Worm (Caenorhabditis elegans) whole organism, L2 larva: Measurements from ENCODE around the gene R12B2.13.
A peak's percentile ranks its signal among the peaks of the same experiment; 100 is the strongest.

Experiments used
- C34F6.9 ChIP-seq: fragments of 150-350 bp; optimal IDR thresholded peaks from 2 replicates; lab custom pipeline; 2014; ENCODE audit warnings: missing biosample characterization, missing genetic modification characterization
- F13H6.1 ChIP-seq: sonication (generic microtip); optimal IDR thresholded peaks from 2 replicates; lab custom pipeline; 2016; ENCODE audit warnings: missing genetic modification characterization, missing compliant biosample characterization
- R02D3.7 ChIP-seq: fragments of 150-350 bp; optimal IDR thresholded peaks from 2 replicates; lab custom pipeline; 2014; ENCODE audit warnings: missing biosample characterization, missing genetic modification characterization
- Y55F3AM.14 ChIP-seq: fragments of 200-800 bp; sonication (Bioruptor generic); optimal IDR thresholded peaks from 2 replicates; lab custom pipeline; 2018; ENCODE audit warnings: mild to moderate bottlenecking, missing genetic modification characterization, missing compliant biosample characterization
- ZK546.5 ChIP-seq: sonication (generic microtip); optimal IDR thresholded peaks from 2 replicates; lab custom pipeline; 2017; ENCODE audit warnings: missing biosample characterization, missing genetic modification characterization
- alr-1 ChIP-seq: fragments of 150-350 bp; optimal IDR thresholded peaks from 2 replicates; lab custom pipeline; 2014; ENCODE audit warnings: missing biosample characterization, missing genetic modification characterization
- aly-2 ChIP-seq: fragments of 150-350 bp; optimal IDR thresholded peaks from 2 replicates; lab custom pipeline; 2014; ENCODE audit warnings: missing biosample characterization, missing genetic modification characterization
- ama-1 ChIP-seq: fragments of 150-350 bp; optimal IDR thresholded peaks from 2 replicates; lab custom pipeline; 2018; ENCODE audit warnings: inconsistent platforms
- blmp-1 ChIP-seq: sonication (generic microtip); optimal IDR thresholded peaks from 2 replicates; lab custom pipeline; 2017; ENCODE audit warnings: missing genetic modification characterization, mild to moderate bottlenecking, missing compliant biosample characterization, antibody characterized with exemption, moderate library complexity; ENCODE audit not compliant: insufficient read depth
- ceh-16 ChIP-seq: fragments of 150-350 bp; optimal IDR thresholded peaks from 2 replicates; lab custom pipeline; 2014; ENCODE audit warnings: missing biosample characterization, missing genetic modification characterization
- crh-2 ChIP-seq: sonication (generic microtip); optimal IDR thresholded peaks from 2 replicates; lab custom pipeline; 2017; ENCODE audit warnings: missing biosample characterization, missing genetic modification characterization
- dmd-4 ChIP-seq: sonication (generic microtip); optimal IDR thresholded peaks from 2 replicates; lab custom pipeline; 2017; ENCODE audit warnings: missing biosample characterization, missing genetic modification characterization
- egl-27 ChIP-seq: sonication (generic microtip); optimal IDR thresholded peaks from 3 replicates; lab custom pipeline; 2017; ENCODE audit warnings: missing biosample characterization, missing genetic modification reagents, missing genetic modification characterization
- elt-1 ChIP-seq: fragments of 150-350 bp; optimal IDR thresholded peaks from 2 replicates; lab custom pipeline; 2014; ENCODE audit warnings: missing biosample characterization, missing genetic modification characterization
- elt-3 ChIP-seq: sonication (generic microtip); optimal IDR thresholded peaks from 2 replicates; lab custom pipeline; 2017; ENCODE audit warnings: missing biosample characterization, missing genetic modification characterization
- fos-1 ChIP-seq: fragments of 150-350 bp; optimal IDR thresholded peaks from 2 replicates; lab custom pipeline; 2014; ENCODE audit warnings: missing biosample characterization, missing genetic modification characterization
- gmeb-1 ChIP-seq: fragments of 150-350 bp; optimal IDR thresholded peaks from 2 replicates; lab custom pipeline; 2014; ENCODE audit warnings: missing biosample characterization, missing genetic modification characterization
- lin-13 ChIP-seq: fragments of 150-350 bp; optimal IDR thresholded peaks from 2 replicates; lab custom pipeline; 2014; ENCODE audit warnings: missing biosample characterization, missing genetic modification reagents, missing genetic modification characterization
- lin-39 ChIP-seq: fragments of 150-350 bp; optimal IDR thresholded peaks from 2 replicates; lab custom pipeline; 2014; ENCODE audit warnings: missing biosample characterization, missing genetic modification reagents, missing genetic modification characterization
- lsy-2 ChIP-seq, 2 experiments: fragments of 150-350 bp in 1 of 2; sonication (generic microtip) in 1 of 2; optimal IDR thresholded peaks; 2 replicates each; lab custom pipeline; 2014 to 2017; ENCODE audit warnings: missing biosample characterization in 2 of 2, missing genetic modification characterization in 2 of 2
- mab-5 ChIP-seq: fragments of 150-350 bp; optimal IDR thresholded peaks from 2 replicates; lab custom pipeline; 2014; ENCODE audit warnings: missing biosample characterization, missing genetic modification characterization
- mbf-1 ChIP-seq: sonication (generic microtip); optimal IDR thresholded peaks from 2 replicates; lab custom pipeline; 2017; ENCODE audit warnings: missing biosample characterization, missing genetic modification characterization
- mdl-1 ChIP-seq, 2 experiments: fragments of 150-350 bp in 1 of 2; sonication (generic microtip) in 1 of 2; optimal IDR thresholded peaks; 2 replicates each; lab custom pipeline; 2017; ENCODE audit warnings: missing biosample characterization in 2 of 2, missing genetic modification characterization in 2 of 2
- nhr-10 ChIP-seq: sonication (generic microtip); optimal IDR thresholded peaks from 2 replicates; lab custom pipeline; 2017; ENCODE audit warnings: missing biosample characterization, missing genetic modification characterization
- nhr-11 ChIP-seq: fragments of 150-350 bp; optimal IDR thresholded peaks from 2 replicates; lab custom pipeline; 2014; ENCODE audit warnings: missing biosample characterization, missing genetic modification characterization
- nhr-12 ChIP-seq: fragments of 150-350 bp; optimal IDR thresholded peaks from 2 replicates; lab custom pipeline; 2014; ENCODE audit warnings: missing biosample characterization, missing genetic modification characterization
- nhr-129 ChIP-seq: fragments of 150-350 bp; optimal IDR thresholded peaks from 2 replicates; lab custom pipeline; 2014; ENCODE audit warnings: missing biosample characterization, missing genetic modification characterization
- nhr-21 ChIP-seq: fragments of 150-350 bp; optimal IDR thresholded peaks from 2 replicates; lab custom pipeline; 2014; ENCODE audit warnings: missing biosample characterization, missing genetic modification characterization
- nhr-23 ChIP-seq: fragments of 150-350 bp; optimal IDR thresholded peaks from 2 replicates; lab custom pipeline; 2014; ENCODE audit warnings: missing biosample characterization, missing genetic modification reagents, missing genetic modification characterization
- nhr-237 ChIP-seq: fragments of 150-350 bp; optimal IDR thresholded peaks from 2 replicates; lab custom pipeline; 2014; ENCODE audit warnings: missing biosample characterization, missing genetic modification characterization
- nhr-25 ChIP-seq: fragments of 150-350 bp; sonication (generic microtip); optimal IDR thresholded peaks from 3 replicates; lab custom pipeline; 2014; ENCODE audit warnings: missing biosample characterization, missing genetic modification characterization
- nhr-6 ChIP-seq: fragments of 150-350 bp; optimal IDR thresholded peaks from 2 replicates; lab custom pipeline; 2014; ENCODE audit warnings: missing biosample characterization, missing genetic modification characterization
- nhr-77 ChIP-seq: fragments of 150-350 bp; optimal IDR thresholded peaks from 2 replicates; lab custom pipeline; 2014; ENCODE audit warnings: missing biosample characterization, missing genetic modification characterization
- peb-1 ChIP-seq: fragments of 150-350 bp; optimal IDR thresholded peaks from 2 replicates; lab custom pipeline; 2014; ENCODE audit warnings: missing biosample characterization, missing genetic modification characterization
- sem-4 ChIP-seq: fragments of 150-350 bp; optimal IDR thresholded peaks from 2 replicates; lab custom pipeline; 2014; ENCODE audit warnings: missing biosample characterization, missing genetic modification reagents, missing genetic modification characterization
- skn-1 ChIP-seq: sonication (generic microtip); optimal IDR thresholded peaks from 2 replicates; lab custom pipeline; 2017; ENCODE audit warnings: missing biosample characterization, missing genetic modification characterization
- sma-9 ChIP-seq, 2 experiments: fragments of 150-350 bp in 1 of 2; sonication (generic microtip) in 1 of 2; optimal IDR thresholded peaks; 2 replicates each; lab custom pipeline; 2014 to 2016; ENCODE audit warnings: missing genetic modification characterization in 2 of 2, mild to moderate bottlenecking in 1 of 2, missing biosample characterization in 1 of 2, missing compliant biosample characterization in 1 of 2, missing genetic modification reagents in 1 of 2, moderate library complexity in 1 of 2
- snpc-4 ChIP-seq: fragments of 150-350 bp; optimal IDR thresholded peaks from 2 replicates; lab custom pipeline; 2014; ENCODE audit warnings: missing biosample characterization, missing genetic modification characterization
- unc-39 ChIP-seq: fragments of 150-350 bp; optimal IDR thresholded peaks from 2 replicates; lab custom pipeline; 2014; ENCODE audit warnings: missing biosample characterization, missing genetic modification characterization
- unc-55 ChIP-seq: fragments of 150-350 bp; sonication (generic microtip); optimal IDR thresholded peaks from 3 replicates; lab custom pipeline; 2014; ENCODE audit warnings: missing biosample characterization, missing genetic modification reagents, missing genetic modification characterization
- ztf-1 ChIP-seq: fragments of 200-800 bp; sonication (Bioruptor generic); conservative IDR thresholded peaks from 2 replicates; pipeline ENCODE4 v1.3.6; 2022; ENCODE audit warnings: missing genetic modification characterization, missing compliant biosample characterization
- ztf-11 ChIP-seq: sonication (generic microtip); optimal IDR thresholded peaks from 2 replicates; lab custom pipeline; 2017; ENCODE audit warnings: missing biosample characterization, missing genetic modification characterization
- ztf-4 ChIP-seq: fragments of 150-350 bp; optimal IDR thresholded peaks from 2 replicates; lab custom pipeline; 2014; ENCODE audit warnings: missing biosample characterization, missing genetic modification characterization

The R12B2.13 gene

DNA sequence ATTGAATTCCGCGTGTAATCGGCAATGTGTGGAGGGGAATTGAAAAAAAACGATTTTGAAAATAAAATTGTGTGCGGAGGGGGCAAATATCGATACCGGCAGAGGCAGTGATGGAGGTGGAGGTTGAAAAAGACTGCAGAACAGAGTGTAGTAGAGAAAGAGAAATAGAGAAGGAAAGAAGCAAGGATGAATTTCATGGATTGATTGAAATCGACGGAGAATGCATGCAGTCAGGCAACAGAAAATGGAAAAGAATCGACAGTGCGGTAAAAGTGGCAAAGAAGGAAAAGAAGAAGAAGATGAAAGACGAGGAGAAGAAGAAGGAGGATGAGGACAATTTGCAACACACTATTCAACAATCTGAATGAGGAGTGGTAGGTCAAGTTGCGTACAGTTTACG, 3.5 kb upstream of the R12B2.13 start, which contains the start of gene W04D12.1:
TSS of gene W04D12.1 (plus strand) at position 111 of the 400 bp plus-strand sequence.
- TF ChIP-seq dmd-4, result no peak
- TF ChIP-seq crh-2 (tag; lab: Kevin White, UChicago), result no peak
- no peak for TF ChIP-seq snpc-4 (tag; lab: Kevin White, UChicago)
- no peak for TF ChIP-seq unc-55 (GFP tag; lab: Kevin White, UChicago)
- TF ChIP-seq peb-1 (tag; lab: Kevin White, UChicago), result no peak
- peak; percentile 3 for TF ChIP-seq blmp-1
- no peak for TF ChIP-seq nhr-12
- no peak for TF ChIP-seq unc-39
- TF ChIP-seq mdl-1 (tag; optimal IDR thresholded peaks at IDR 0.05; lab: Kevin White, UChicago), result no peak
- no peak for TF ChIP-seq nhr-237 (tag; lab: Kevin White, UChicago)
- no peak for TF ChIP-seq lin-39 (tag; lab: Kevin White, UChicago)
- no peak for TF ChIP-seq nhr-129
- TF ChIP-seq elt-3, result no peak
- peak; percentile 17 for TF ChIP-seq sma-9 (GFP tag; optimal IDR thresholded peaks at IDR 0.05; lab: Kevin White, UChicago)
- TF ChIP-seq sma-9 (tag; optimal IDR thresholded peaks at IDR 0.05; lab: Kevin White, UChicago), result no peak
- no peak for TF ChIP-seq alr-1 (tag; lab: Kevin White, UChicago)
- TF ChIP-seq nhr-10 (tag; lab: Kevin White, UChicago), result no peak
- no peak for TF ChIP-seq sem-4 (tag; lab: Kevin White, UChicago)
- no peak for TF ChIP-seq ztf-11 (tag; lab: Kevin White, UChicago)
- TF ChIP-seq R02D3.7, result no peak
- no peak for TF ChIP-seq skn-1
- no peak for TF ChIP-seq lin-13 (GFP tag; lab: Kevin White, UChicago)
- TF ChIP-seq nhr-23 (tag; lab: Kevin White, UChicago), result no peak
- TF ChIP-seq gmeb-1, result peak; percentile 35
- no peak for TF ChIP-seq F13H6.1
- no peak for TF ChIP-seq ztf-4 (tag; lab: Kevin White, UChicago)
- TF ChIP-seq ZK546.5 (tag; lab: Kevin White, UChicago), result no peak
- no peak for TF ChIP-seq nhr-21 (tag; lab: Kevin White, UChicago)
- TF ChIP-seq Y55F3AM.14 (GFP tag; lab: Kevin White, UChicago), result no peak
- peak; percentile 2 for TF ChIP-seq nhr-25 (tag; lab: Kevin White, UChicago)
- TF ChIP-seq fos-1, result no peak
- peak; percentile 18 for TF ChIP-seq C34F6.9 (tag; lab: Kevin White, UChicago)
- TF ChIP-seq mab-5 (tag; lab: Kevin White, UChicago), result no peak
- TF ChIP-seq lsy-2 (tag; optimal IDR thresholded peaks at IDR 0.05; lab: Kevin White, UChicago), result no peak
- TF ChIP-seq elt-1 (tag; lab: Kevin White, UChicago), result no peak
- TF ChIP-seq mbf-1, result no peak
- no peak for TF ChIP-seq ztf-1 (GFP tag; lab: Robert Waterston, UW)
- TF ChIP-seq ama-1 (lab: Kevin White, UChicago), result peak; percentile 14
- TF ChIP-seq nhr-6, result no peak
- TF ChIP-seq egl-27 (tag; lab: Kevin White, UChicago), result peak; percentile 23
- no peak for TF ChIP-seq nhr-77 (tag; lab: Kevin White, UChicago)
- TF ChIP-seq nhr-11, result no peak
- no peak for TF ChIP-seq aly-2 (tag; lab: Kevin White, UChicago)

- TF ChIP-seq ama-1 (lab: Kevin White, UChicago) (no peak), sma-9 (GFP tag; optimal IDR thresholded peaks at IDR 0.05; lab: Kevin White, UChicago) (peak; percentile 55), sma-9 (tag; optimal IDR thresholded peaks at IDR 0.05; lab: Kevin White, UChicago) (no peak), crh-2 (tag; lab: Kevin White, UChicago) (peak; percentile 21), elt-1 (tag; lab: Kevin White, UChicago) (peak; percentile 79), ceh-16 (tag; lab: Kevin White, UChicago) (peak; percentile 29), sem-4 (tag; lab: Kevin White, UChicago) (no peak), nhr-129 (peak; percentile 9), nhr-25 (tag; lab: Kevin White, UChicago) (peak; percentile 5)
These were observed 3.0 kb upstream of the R12B2.13 start for ce11 chrIII:5836261-5836660.
